Fruit fly (Drosophila melanogaster) whole organism, prepupa: ENCODE data around the gene CG14877.

Experiments
- CG10631 ChIP-seq: fragments of 200-800 bp; sonication (Bioruptor generic); optimal IDR thresholded peaks from 2 replicates; lab custom pipeline; 2016; ENCODE audit warnings: missing biosample characterization, missing genetic modification characterization
- CG10669 ChIP-seq: fragments of 200-800 bp; sonication (Bioruptor generic); optimal IDR thresholded peaks from 3 replicates; lab custom pipeline; 2018; ENCODE audit warnings: missing biosample characterization, mild to moderate bottlenecking, missing genetic modification characterization, moderate library complexity
- CG11762 ChIP-seq: fragments of 200-800 bp; sonication (Bioruptor generic); optimal IDR thresholded peaks from 3 replicates; lab custom pipeline; 2016; ENCODE audit warnings: missing biosample characterization, missing genetic modification characterization; ENCODE audit not compliant: insufficient read depth
- CG11902 ChIP-seq: fragments of 200-800 bp; sonication (Bioruptor generic); optimal IDR thresholded peaks from 3 replicates; lab custom pipeline; 2016; ENCODE audit warnings: missing biosample characterization, missing genetic modification characterization
- CG15336 ChIP-seq: fragments of 200-800 bp; sonication (Bioruptor generic); IDR thresholded peaks from 2 replicates; pipeline ENCODE4 v1.3.6; 2022; ENCODE audit warnings: missing biosample characterization, missing genetic modification characterization
- CG1621 ChIP-seq: fragments of 200-800 bp; sonication (Bioruptor generic); optimal IDR thresholded peaks from 3 replicates; lab custom pipeline; 2018; ENCODE audit warnings: missing biosample characterization, mild to moderate bottlenecking, missing genetic modification characterization
- CG16779 ChIP-seq: fragments of 200-800 bp; sonication (Bioruptor generic); optimal IDR thresholded peaks from 3 replicates; lab custom pipeline; 2017; ENCODE audit warnings: missing biosample characterization, mild to moderate bottlenecking, missing genetic modification characterization
- CG3032 ChIP-seq: fragments of 200-800 bp; optimal IDR thresholded peaks from 2 replicates; lab custom pipeline; 2019; ENCODE audit warnings: missing biosample characterization, mild to moderate bottlenecking, missing genetic modification characterization, moderate library complexity
- CG31627 ChIP-seq: fragments of 200-800 bp; sonication (Bioruptor generic); optimal IDR thresholded peaks from 3 replicates; lab custom pipeline; 2016; ENCODE audit warnings: missing biosample characterization, missing genetic modification characterization
- CG34406 ChIP-seq: fragments of 200-800 bp; sonication (Bioruptor generic); optimal IDR thresholded peaks from 3 replicates; lab custom pipeline; 2016; ENCODE audit warnings: missing biosample characterization, missing genetic modification characterization
- CG3919 ChIP-seq: fragments of 200-800 bp; sonication (Bioruptor generic); optimal IDR thresholded peaks from 3 replicates; lab custom pipeline; 2016; ENCODE audit warnings: missing biosample characterization, missing genetic modification characterization
- CG4318 ChIP-seq: fragments of 200-800 bp; sonication (Bioruptor generic); optimal IDR thresholded peaks from 3 replicates; lab custom pipeline; 2017; ENCODE audit warnings: missing biosample characterization, mild to moderate bottlenecking, missing genetic modification characterization
- CG6276 ChIP-seq: fragments of 200-800 bp; sonication (Bioruptor generic); optimal IDR thresholded peaks from 2 replicates; lab custom pipeline; 2017; ENCODE audit warnings: missing biosample characterization, mild to moderate bottlenecking, missing genetic modification characterization
- CG6792 ChIP-seq: fragments of 200-800 bp; sonication (Bioruptor generic); optimal IDR thresholded peaks from 3 replicates; lab custom pipeline; 2016; ENCODE audit warnings: missing biosample characterization, missing genetic modification characterization
- CG6808 ChIP-seq: fragments of 200-800 bp; sonication (Bioruptor generic); optimal IDR thresholded peaks from 3 replicates; lab custom pipeline; 2017; ENCODE audit warnings: missing biosample characterization, missing genetic modification characterization, mild to moderate bottlenecking, moderate library complexity, missing genetic modification reagents
- CG7368 ChIP-seq: fragments of 200-800 bp; sonication (Bioruptor generic); optimal IDR thresholded peaks from 3 replicates; lab custom pipeline; 2016; ENCODE audit warnings: missing biosample characterization, missing genetic modification characterization
- CG8119 ChIP-seq: fragments of 200-800 bp; sonication (Bioruptor generic); IDR thresholded peaks from 3 replicates; pipeline ENCODE4 v1.3.6; 2022; ENCODE audit warnings: missing biosample characterization, missing genetic modification characterization
- CG8632 ChIP-seq: fragments of 200-800 bp; sonication (Bioruptor generic); optimal IDR thresholded peaks from 3 replicates; lab custom pipeline; 2016; ENCODE audit warnings: missing biosample characterization, missing genetic modification characterization
- CG9139 ChIP-seq: fragments of 200-800 bp; sonication (Bioruptor generic); optimal IDR thresholded peaks from 3 replicates; lab custom pipeline; 2017; ENCODE audit warnings: missing biosample characterization, mild to moderate bottlenecking, missing genetic modification characterization
- Eip75B ChIP-seq: fragments of 200-800 bp; sonication (Bioruptor generic); optimal IDR thresholded peaks from 3 replicates; lab custom pipeline; 2016; ENCODE audit warnings: missing biosample characterization, missing genetic modification characterization
- Eip78C ChIP-seq: fragments of 200-800 bp; sonication (Bioruptor generic); peaks from one replicate; lab custom pipeline; 2016; ENCODE audit warnings: missing biosample characterization, missing genetic modification characterization
- Ets21C ChIP-seq: fragments of 200-800 bp; sonication (Bioruptor generic); optimal IDR thresholded peaks from 3 replicates; lab custom pipeline; 2016; ENCODE audit warnings: missing biosample characterization, missing genetic modification characterization
- Gug ChIP-seq: fragments of 200-800 bp; sonication (Bioruptor generic); IDR thresholded peaks from 2 replicates; pipeline ENCODE4 v1.3.6; 2022; ENCODE audit warnings: missing biosample characterization, missing genetic modification characterization
- Hr38 ChIP-seq: sonication (Bioruptor generic); optimal IDR thresholded peaks from 2 replicates; lab custom pipeline; 2016; ENCODE audit warnings: missing biosample characterization, missing genetic modification characterization
- Hr4 ChIP-seq: fragments of 200-800 bp; sonication (Bioruptor generic); optimal IDR thresholded peaks from 3 replicates; lab custom pipeline; 2016; ENCODE audit warnings: missing biosample characterization, missing genetic modification characterization
- Lpt ChIP-seq: fragments of 200-800 bp; sonication (Bioruptor generic); optimal IDR thresholded peaks from 3 replicates; lab custom pipeline; 2016; ENCODE audit warnings: missing biosample characterization, missing genetic modification characterization
- Met ChIP-seq: fragments of 200-800 bp; sonication (Bioruptor generic); optimal IDR thresholded peaks from 3 replicates; lab custom pipeline; 2016; ENCODE audit warnings: missing biosample characterization, missing genetic modification characterization
- OdsH ChIP-seq: fragments of 200-800 bp; sonication (Bioruptor generic); optimal IDR thresholded peaks from 3 replicates; lab custom pipeline; 2016; ENCODE audit warnings: missing biosample characterization, missing genetic modification characterization
- Sox102F ChIP-seq: fragments of 200-800 bp; sonication (Bioruptor generic); optimal IDR thresholded peaks from 2 replicates; lab custom pipeline; 2016; ENCODE audit warnings: missing biosample characterization, mild to moderate bottlenecking, missing genetic modification characterization
- Sox14 ChIP-seq: fragments of 200-800 bp; sonication (Bioruptor generic); optimal IDR thresholded peaks from 3 replicates; lab custom pipeline; 2016; ENCODE audit warnings: missing biosample characterization, missing genetic modification characterization
- Sox15 ChIP-seq: fragments of 200-800 bp; sonication (Bioruptor generic); optimal IDR thresholded peaks from 3 replicates; lab custom pipeline; 2016; ENCODE audit warnings: missing biosample characterization, missing genetic modification characterization
- achi ChIP-seq: fragments of 200-800 bp; sonication (Bioruptor generic); optimal IDR thresholded peaks from 3 replicates; lab custom pipeline; 2016; ENCODE audit warnings: missing biosample characterization, missing genetic modification characterization
- acj6 ChIP-seq: fragments of 200-800 bp; sonication (Bioruptor generic); optimal IDR thresholded peaks from 3 replicates; lab custom pipeline; 2016; ENCODE audit warnings: missing biosample characterization, missing genetic modification characterization
- cyc ChIP-seq: fragments of 200-800 bp; sonication (Bioruptor generic); optimal IDR thresholded peaks from 3 replicates; lab custom pipeline; 2016; ENCODE audit warnings: missing biosample characterization, missing genetic modification characterization
- dac ChIP-seq: fragments of 200-800 bp; sonication (Bioruptor generic); optimal IDR thresholded peaks from 2 replicates; lab custom pipeline; 2017; ENCODE audit warnings: missing biosample characterization, mild to moderate bottlenecking, missing genetic modification characterization
- dsx ChIP-seq: fragments of 200-800 bp; optimal IDR thresholded peaks from 3 replicates; lab custom pipeline; 2019; ENCODE audit warnings: missing biosample characterization, mild to moderate bottlenecking, missing genetic modification characterization, moderate library complexity; ENCODE audit not compliant: poor library complexity, severe bottlenecking
- esn ChIP-seq: fragments of 200-800 bp; sonication (Bioruptor generic); optimal IDR thresholded peaks from 2 replicates; lab custom pipeline; 2016; ENCODE audit warnings: missing biosample characterization, mild to moderate bottlenecking, missing genetic modification characterization, moderate library complexity
- fd59A ChIP-seq: fragments of 200-800 bp; sonication (Bioruptor generic); optimal IDR thresholded peaks from 2 replicates; lab custom pipeline; 2017; ENCODE audit warnings: missing biosample characterization, mild to moderate bottlenecking, missing genetic modification characterization, missing genetic modification reagents
- fd85E ChIP-seq: fragments of 200-800 bp; sonication (Bioruptor generic); optimal IDR thresholded peaks from 3 replicates; lab custom pipeline; 2016; ENCODE audit warnings: missing biosample characterization, missing genetic modification characterization
- fkh ChIP-seq: fragments of 200-800 bp; sonication (Bioruptor generic); optimal IDR thresholded peaks from 3 replicates; lab custom pipeline; 2017; ENCODE audit warnings: missing biosample characterization, mild to moderate bottlenecking, missing genetic modification characterization, moderate library complexity
- lz ChIP-seq: fragments of 200-800 bp; sonication (Bioruptor generic); optimal IDR thresholded peaks from 3 replicates; lab custom pipeline; 2016; ENCODE audit warnings: missing biosample characterization, missing genetic modification characterization
- spab ChIP-seq: fragments of 200-800 bp; sonication (Bioruptor generic); optimal IDR thresholded peaks from 2 replicates; lab custom pipeline; 2017; ENCODE audit warnings: missing biosample characterization, mild to moderate bottlenecking, missing genetic modification characterization, missing genetic modification reagents
- ss ChIP-seq, 2 experiments: fragments of 200-800 bp; sonication (Bioruptor generic); optimal IDR thresholded peaks; 2 replicates in 1 of 2; 3 replicates in 1 of 2; lab custom pipeline; 2017 to 2018; ENCODE audit warnings: mild to moderate bottlenecking in 2 of 2, missing biosample characterization in 2 of 2, missing genetic modification characterization in 2 of 2, moderate library complexity in 1 of 2
- topi ChIP-seq: fragments of 200-800 bp; sonication (Bioruptor generic); optimal IDR thresholded peaks from 3 replicates; lab custom pipeline; 2016; ENCODE audit warnings: missing biosample characterization, missing genetic modification characterization

The CG14877 gene

DNA sequence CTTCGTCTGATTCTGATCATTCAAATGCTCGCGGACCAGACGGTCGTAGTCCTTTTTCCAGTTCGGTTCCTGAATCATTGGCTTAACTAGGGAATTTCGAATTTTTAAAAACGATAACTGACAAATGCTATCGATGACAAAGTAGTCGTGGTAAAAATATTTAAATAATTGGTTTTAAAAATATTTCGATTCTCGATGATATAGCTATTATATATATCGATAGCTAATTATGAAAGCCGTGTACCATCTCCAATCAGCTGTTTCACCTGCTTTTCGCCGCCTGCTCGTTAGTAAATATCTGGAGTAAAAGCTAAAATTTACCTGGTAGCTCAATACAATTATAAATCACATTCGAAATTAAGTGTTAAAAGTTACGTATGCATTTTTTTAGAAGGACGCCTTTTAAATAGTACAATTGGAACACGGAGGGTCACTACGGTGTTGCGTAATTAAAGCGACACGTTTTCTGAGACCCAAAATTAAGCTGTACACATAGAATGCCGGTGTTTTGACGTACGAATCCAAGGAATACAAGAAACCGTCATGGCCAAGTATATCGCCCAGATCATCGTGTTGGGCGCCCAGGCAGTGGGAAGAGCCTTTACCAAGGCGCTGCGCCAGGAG is 37.8 kb upstream of the CG14877 start, which contains the start of the genes CG5478 and blp:
Gene CG5478 (minus strand): TSS at position 126 of the 624 bp plus-strand sequence.
Gene blp (plus strand): TSS at position 239 of the 624 bp plus-strand sequence.
- TF ChIP-seq dac (GFP tag; lab: Kevin White, UChicago) (no peak), Gug (GFP tag; lab: Robert Waterston, UW) (no peak), Eip78C (peak; percentile 8), CG3919 (GFP tag; lab: Kevin White, UChicago) (no peak), fkh (GFP tag; lab: Kevin White, UChicago) (peak; percentile 37), CG6808 (GFP tag; lab: Kevin White, UChicago) (peak; percentile 73), CG9139 (GFP tag; lab: Kevin White, UChicago) (no peak)

DNA sequence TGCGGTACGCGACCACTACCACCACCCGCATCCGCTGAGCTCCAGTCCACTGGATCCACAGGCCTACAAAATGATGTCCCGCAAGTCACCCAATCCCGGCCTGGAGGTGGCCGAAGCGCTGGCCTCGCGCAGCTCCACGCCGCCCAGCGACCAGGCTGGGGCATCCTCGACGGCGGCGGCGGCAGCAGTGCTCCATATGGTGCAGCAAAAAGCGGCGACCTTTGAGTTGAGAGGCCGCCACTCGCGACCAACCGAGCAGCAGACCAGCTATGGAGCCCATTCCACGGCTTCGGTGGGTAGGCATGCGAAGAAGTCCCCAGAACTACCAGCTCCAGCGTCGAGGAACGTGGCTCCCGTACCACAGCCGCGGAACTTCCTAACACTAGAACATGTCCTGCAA is 34.2 kb upstream of the CG14877 start:
- TF ChIP-seq Hr4 (GFP tag; lab: Kevin White, UChicago) (no peak), cyc (GFP tag; lab: Kevin White, UChicago) (no peak), CG7368 (GFP tag; lab: Kevin White, UChicago) (no peak), CG3919 (GFP tag; lab: Kevin White, UChicago) (no peak), esn (no peak), CG1621 (tag; lab: Kevin White, UChicago) (no peak), achi (GFP tag; lab: Kevin White, UChicago) (no peak), CG31627 (no peak), Eip78C (no peak), Hr38 (GFP tag; lab: Kevin White, UChicago) (no peak), acj6 (GFP tag; lab: Kevin White, UChicago) (no peak), ss (GFP tag; optimal IDR thresholded peaks at IDR 0.05; lab: Kevin White, UChicago) (no peak), CG9139 (GFP tag; lab: Kevin White, UChicago) (no peak), CG11902 (GFP tag; lab: Kevin White, UChicago) (no peak), Met (no peak), CG8632 (GFP tag; lab: Kevin White, UChicago) (no peak), spab (no peak), CG15336 (GFP tag; lab: Robert Waterston, UW) (no peak), CG10631 (GFP tag; lab: Kevin White, UChicago) (no peak)

dm6 chr3R:15928127-15928526 is 32.2 kb upstream of the CG14877 start:
- no peak for TF ChIP-seq CG11762 (GFP tag; lab: Kevin White, UChicago)
- TF ChIP-seq Sox15 (GFP tag; lab: Kevin White, UChicago) = no peak
- TF ChIP-seq dsx (GFP tag; lab: Kevin White, UChicago) = no peak
- TF ChIP-seq fd59A = no peak
- no peak for TF ChIP-seq fd85E (GFP tag; lab: Kevin White, UChicago)
- TF ChIP-seq CG34406 (GFP tag; lab: Kevin White, UChicago) = no peak
- TF ChIP-seq CG1621 (tag; lab: Kevin White, UChicago) = no peak
- no peak for TF ChIP-seq dac (GFP tag; lab: Kevin White, UChicago)

- TF ChIP-seq fd85E (GFP tag; lab: Kevin White, UChicago) (no peak), CG6808 (GFP tag; lab: Kevin White, UChicago) (no peak), CG4318 (no peak), CG6276 (GFP tag; lab: Kevin White, UChicago) (peak; percentile 85), lz (GFP tag; lab: Kevin White, UChicago) (no peak), CG9139 (GFP tag; lab: Kevin White, UChicago) (no peak), CG16779 (tag; lab: Kevin White, UChicago) (no peak), Eip75B (GFP tag; lab: Kevin White, UChicago) (no peak), CG10669 (GFP tag; lab: Kevin White, UChicago) (no peak), CG3032 (no peak), CG8119 (GFP tag; lab: Robert Waterston, UW) (peak; percentile 89), Sox102F (GFP tag; lab: Kevin White, UChicago) (no peak), Sox14 (GFP tag; lab: Kevin White, UChicago) (no peak), Ets21C (GFP tag; lab: Kevin White, UChicago) (no peak), fkh (GFP tag; lab: Kevin White, UChicago) (no peak), CG1621 (tag; lab: Kevin White, UChicago) (no peak), topi (GFP tag; lab: Kevin White, UChicago) (no peak), Lpt (GFP tag; lab: Kevin White, UChicago) (peak; percentile 51), Sox15 (GFP tag; lab: Kevin White, UChicago) (no peak), CG11902 (GFP tag; lab: Kevin White, UChicago) (no peak), OdsH (GFP tag; lab: Kevin White, UChicago) (peak; percentile 51), CG6792 (no peak), CG7368 (GFP tag; lab: Kevin White, UChicago) (no peak), dsx (GFP tag; lab: Kevin White, UChicago) (no peak)
Measured at dm6 chr3R:15927172-15927571, 31.3 kb upstream of the CG14877 start.
